Fruit fly (Drosophila melanogaster) whole organism, larva: ENCODE results near the gene CG15916.

ENCODE experiments used
- noc ChIP-seq: fragments of 200-800 bp; sonication (Bioruptor generic); optimal IDR thresholded peaks from 3 replicates; lab custom pipeline; 2019; ENCODE audit warnings: missing biosample characterization, mild to moderate bottlenecking, missing genetic modification characterization, moderate library complexity

The CG15916 gene

DNA sequence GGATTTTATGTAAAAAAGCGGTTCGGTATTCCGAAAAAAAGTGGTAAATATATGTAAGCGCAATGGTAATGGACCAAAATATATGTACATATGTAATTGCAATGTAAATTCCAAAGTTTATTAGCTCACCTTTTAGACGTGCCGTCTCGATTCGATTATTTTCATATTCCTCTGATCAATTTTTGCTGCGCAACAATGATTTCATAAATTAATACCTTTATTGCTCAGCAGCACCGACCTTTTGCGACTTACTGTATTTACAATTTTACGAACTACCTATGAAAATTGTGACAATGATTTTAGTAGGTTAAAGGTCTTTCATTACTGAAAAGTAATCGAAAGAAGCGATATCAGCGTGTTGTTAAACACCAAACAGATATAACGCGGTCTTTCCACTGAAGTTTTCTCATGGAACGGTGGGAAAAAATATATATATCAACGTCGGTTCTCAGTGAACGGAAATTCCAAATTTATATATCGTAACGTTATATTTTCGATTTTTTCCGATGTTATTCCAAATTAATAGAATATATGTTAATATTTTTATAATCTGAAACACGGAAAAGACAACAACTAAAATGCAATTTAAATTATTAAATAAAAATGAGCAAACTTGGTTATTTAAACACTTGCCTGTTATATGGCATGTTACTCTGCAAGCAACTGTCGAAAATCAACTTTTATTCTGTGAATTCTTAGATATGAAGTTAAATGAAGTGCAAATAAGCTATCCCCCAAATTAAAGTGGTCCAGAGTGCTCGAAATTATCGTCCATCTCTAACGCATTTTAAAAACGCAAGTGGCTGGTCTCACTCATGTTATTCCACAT lies at the start of gene CG15916, which contains the start of gene MSBP:
Gene CG15916 (plus strand): TSS at position 810 of the 829 bp plus-strand sequence.
Gene MSBP (minus strand): TSS at position 330 of the 829 bp plus-strand sequence.
- no peak for TF ChIP-seq noc (tag; lab: Kevin White, UChicago)

DNA sequence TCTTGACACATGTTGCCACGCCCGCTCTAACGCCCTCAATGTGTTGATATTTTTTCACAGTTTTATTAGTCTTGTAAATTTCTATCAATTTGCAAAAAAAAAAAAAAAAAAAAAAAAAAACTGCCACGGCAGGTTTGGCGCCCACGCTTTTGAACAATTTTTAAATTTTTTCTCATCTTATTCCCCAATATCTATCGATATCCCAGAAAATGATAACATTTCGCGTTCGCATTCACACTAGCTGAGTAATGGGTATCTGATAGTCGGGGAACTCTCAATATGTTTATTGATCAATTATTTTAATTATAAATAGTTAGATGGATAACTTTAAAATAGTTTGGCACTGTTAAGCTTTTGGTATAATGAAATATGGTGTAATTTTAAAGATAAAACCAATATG lies 49.0 kb upstream of the CG15916 start:
- TF ChIP-seq noc (tag; lab: Kevin White, UChicago), result no peak

DNA sequence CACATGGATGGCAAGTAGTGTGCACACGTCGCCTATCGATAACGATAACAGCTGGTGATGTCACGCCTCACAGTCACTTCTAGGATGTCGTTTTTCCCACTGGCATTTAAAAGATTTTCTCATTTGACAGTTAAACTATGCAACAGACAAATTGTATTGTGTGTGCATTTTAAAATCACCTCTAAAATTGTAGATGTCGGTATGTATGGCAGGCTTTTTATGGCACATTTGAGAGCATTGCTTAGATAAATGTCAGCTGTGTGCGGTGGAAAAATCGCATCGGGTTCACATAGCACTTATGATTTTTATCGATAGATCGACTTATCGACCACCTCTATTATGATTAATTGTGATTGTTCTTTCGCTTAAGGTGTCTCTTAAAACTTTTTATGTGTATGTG lies 46.2 kb upstream of the CG15916 start, which contains the start of the genes ArgRS and CG8578:
Gene ArgRS (minus strand): TSS at position 7 of the 400 bp plus-strand sequence.
Gene CG8578 (plus strand): TSS at position 338 of the 400 bp plus-strand sequence.
- peak; percentile 74 for TF ChIP-seq noc (tag; lab: Kevin White, UChicago)

DNA sequence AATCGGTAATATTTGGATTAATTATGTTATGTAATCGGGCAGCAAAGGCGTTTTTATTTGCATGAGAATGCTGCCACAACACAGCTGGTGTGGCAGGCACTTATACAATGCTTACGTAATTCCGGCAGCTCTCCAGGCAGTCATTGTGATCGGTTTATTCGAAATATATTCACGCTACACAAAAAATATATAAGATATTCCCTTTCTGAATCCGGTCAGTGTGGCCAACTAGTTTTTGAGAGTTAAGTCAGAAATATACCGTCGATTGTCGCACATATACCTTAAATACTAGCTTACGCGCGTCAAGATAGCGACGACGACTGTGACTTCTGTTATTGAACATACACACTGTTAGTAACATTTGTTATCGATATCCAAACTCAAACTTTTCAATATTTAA lies 41.4 kb upstream of the CG15916 start, which contains the start of gene sun:
Gene sun (minus strand): TSS at position 238 of the 400 bp plus-strand sequence.
- no peak for TF ChIP-seq noc (tag; lab: Kevin White, UChicago)

DNA sequence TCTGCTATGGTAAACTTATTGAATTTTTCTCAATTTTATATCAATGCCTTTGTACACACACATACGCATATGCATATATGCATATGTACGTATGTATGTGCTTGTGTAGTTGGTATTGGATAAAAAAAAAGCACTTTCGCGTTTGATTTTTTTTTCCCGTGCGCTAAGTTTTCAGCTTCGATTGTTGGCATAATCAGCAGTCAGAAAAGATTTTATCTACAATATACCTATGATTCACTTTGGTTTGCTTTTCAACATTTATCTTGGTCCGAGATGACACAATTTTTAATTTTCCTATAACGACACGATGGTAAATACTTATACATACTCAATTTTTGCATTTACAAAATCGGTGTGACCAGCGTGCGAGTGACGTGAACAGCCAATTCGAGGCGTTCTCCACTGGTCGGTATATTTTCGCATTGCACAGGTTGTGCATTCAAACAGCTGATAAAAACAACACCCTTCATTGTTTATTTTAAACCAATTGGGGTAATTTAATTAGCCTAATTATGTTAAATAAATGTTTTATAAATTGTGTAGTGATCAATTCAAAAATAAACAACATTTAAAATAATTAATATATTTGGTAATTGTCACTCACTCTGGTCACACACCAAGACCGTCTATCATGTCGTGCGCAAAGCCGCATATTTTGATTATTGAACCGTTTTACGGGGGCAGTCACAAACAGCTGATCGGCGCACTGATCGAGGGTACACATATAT lies 37.4 kb upstream of the CG15916 start, which contains the start of the genes UBL3 and CG15914:
Gene UBL3 (minus strand): TSS at position 361 of the 728 bp plus-strand sequence.
Gene CG15914 (plus strand): TSS at position 607 of the 728 bp plus-strand sequence.
- TF ChIP-seq noc (tag; lab: Kevin White, UChicago), result peak; percentile 42

DNA sequence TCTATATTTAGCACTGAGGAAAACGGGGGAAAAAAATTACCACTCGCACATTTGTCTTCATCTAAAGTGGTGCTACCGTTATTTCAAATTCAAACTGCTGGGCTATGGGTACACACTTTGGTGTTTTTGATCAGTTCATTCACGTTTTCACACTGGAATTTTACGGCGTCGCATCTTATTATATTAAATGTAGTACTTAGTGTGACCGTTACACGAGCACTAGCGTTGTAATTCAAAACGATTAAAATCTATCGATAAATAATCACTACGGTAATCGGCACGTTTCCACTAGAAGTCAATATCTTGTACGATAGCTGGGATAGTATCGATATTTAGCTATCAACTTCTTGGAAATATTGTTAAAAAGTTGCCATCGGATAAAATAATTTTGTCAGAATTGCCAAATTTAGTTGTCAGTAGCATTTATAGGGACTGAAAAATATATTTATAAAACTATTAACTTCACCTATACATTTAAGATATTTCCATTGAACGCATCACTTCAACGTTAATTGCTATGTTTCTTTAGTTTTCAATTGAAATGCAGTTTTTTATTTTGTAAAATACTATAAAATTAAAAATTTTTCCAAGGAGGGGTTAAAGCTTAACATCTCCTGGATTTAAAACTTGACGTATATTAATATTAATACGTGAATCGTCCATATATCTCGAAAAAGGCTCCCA lies 32.6 kb upstream of the CG15916 start, which contains the start of the genes CG46440 and Myb:
Gene CG46440 (minus strand): TSS at position 223 of the 684 bp plus-strand sequence.
Gene Myb (minus strand): TSS at position 223 of the 684 bp plus-strand sequence.
- TF ChIP-seq noc (tag; lab: Kevin White, UChicago), result no peak

DNA sequence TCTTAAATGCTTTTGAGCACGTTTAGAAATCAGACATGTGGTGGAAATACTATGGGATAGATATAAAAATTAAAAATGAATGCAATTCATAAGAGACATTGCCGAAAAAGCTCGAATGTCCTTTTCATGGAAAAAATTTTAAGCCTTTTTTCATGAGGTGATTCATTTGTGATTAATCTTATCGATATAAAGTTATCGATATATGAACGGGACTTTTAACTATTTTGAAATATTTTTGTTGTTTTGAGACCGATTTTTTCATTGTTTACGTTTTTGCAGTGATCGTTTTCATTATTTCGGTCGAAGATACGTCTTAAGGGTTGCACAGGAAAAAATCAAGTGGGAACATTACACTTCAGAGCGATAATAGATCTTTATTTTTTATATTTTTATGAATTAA lies 31.0 kb upstream of the CG15916 start, which contains the start of gene AlkB:
Gene AlkB (minus strand): TSS at position 101 of the 400 bp plus-strand sequence.
- no peak for TF ChIP-seq noc (tag; lab: Kevin White, UChicago)

DNA sequence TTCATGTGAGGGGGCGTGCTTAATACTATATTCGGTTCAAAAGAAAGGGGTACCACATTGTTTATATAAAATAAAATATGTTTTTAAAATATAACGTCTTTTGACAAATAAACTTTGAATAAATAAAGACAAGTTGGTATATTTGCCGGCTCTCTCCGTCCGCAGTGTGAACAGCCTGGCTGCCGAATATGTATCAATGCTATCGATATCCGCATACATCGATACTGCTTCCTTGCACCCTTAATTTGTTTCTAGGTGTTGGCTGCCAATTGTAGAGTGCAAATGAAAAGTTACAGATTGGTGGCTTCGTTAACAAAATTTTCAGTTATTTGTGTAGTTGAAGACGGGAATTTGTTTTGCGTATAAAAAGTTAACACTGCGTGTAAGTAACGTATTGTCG lies 30.5 kb upstream of the CG15916 start, which contains the start of gene Gbeta13F:
Gene Gbeta13F (plus strand): TSS at position 247 of the 400 bp plus-strand sequence.
- TF ChIP-seq noc (tag; lab: Kevin White, UChicago), result no peak

DNA sequence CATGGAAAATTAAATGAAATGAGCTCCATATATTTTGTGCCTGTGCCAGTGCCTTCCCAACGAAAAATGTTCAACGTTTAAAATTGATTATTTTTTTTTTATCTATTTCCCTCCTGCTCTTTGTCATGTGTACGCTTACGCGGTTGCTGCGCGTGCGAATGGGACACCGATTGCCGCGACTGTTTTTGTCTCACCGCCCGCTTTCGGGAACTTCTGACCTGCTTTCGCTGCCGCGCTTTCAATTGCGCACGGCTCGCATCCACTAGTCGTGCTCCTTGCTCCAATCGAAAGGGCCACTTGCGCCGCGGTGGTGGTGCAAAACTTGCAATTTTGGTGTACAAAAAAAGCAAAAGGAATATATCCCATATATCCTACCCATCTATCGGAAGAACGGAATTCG lies 29.9 kb upstream of the CG15916 start:
- no peak for TF ChIP-seq noc (tag; lab: Kevin White, UChicago)

DNA sequence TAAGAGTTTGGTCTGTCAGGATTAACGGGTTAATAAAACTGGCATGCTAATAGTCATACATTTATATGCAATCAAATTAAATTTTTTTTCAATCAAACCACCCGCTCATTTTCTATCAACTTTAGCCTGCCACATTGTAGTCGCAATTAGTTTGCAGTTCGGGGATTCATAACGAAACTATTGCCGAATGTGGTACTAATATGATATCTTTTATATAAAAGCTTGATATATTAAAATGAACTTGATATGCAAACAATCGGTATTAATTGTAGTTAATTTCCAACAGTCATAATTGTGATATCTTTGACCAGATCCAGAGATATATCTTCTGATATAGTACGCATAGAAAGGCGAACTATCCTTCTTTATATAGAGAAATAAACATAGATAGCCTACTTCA lies 24.4 kb upstream of the CG15916 start:
- no peak for TF ChIP-seq noc (tag; lab: Kevin White, UChicago)

DNA sequence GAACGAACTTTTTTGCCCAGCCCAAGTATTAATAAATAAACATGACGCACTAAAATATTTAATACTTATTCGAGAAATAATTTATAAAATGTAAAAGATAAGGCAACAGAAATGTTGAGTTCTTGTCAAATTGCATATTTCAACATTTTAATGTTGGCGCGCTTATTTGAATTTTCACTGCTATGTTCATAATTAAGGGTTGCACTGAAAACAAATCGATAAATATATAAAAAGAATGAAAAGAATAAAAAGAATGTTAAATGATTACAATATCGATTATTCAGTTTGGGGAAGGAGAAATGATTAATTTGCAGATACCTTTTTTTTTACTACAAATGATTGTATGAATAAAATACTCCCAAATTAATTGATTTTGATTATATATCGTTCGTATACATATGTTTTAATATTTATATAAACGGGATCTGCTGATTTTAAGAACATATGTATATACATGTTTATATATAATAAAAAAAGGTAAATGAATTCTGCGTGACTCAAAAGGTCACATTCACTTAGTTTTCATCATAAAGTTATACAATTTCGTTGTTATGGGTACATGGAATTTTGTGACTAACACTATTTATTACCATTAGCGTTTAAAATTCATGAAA lies 23.5 kb upstream of the CG15916 start:
- no peak for TF ChIP-seq noc (tag; lab: Kevin White, UChicago)

DNA sequence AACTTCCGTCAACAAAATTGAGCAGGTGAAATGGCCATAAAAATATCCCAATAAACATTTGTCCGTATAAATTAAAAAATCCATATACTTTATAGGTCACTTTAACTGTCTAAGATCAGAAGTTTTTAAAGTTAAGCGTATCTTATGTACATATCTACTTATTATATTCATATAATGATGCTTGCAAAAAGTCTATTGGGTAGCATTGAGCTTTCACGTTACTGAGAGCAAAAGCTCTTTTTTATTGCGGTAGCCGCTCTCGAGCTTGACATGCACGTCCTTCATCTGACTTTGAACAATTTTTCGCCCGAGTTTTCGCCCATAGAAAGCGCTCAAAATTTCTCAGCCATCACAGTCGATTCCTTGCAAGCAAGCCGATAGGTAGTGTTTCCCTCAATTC lies 22.5 kb upstream of the CG15916 start, which contains the start of gene Gapdh2:
Gene Gapdh2 (plus strand): TSS at position 283 of the 400 bp plus-strand sequence.
- TF ChIP-seq noc (tag; lab: Kevin White, UChicago), result peak; percentile 100

DNA sequence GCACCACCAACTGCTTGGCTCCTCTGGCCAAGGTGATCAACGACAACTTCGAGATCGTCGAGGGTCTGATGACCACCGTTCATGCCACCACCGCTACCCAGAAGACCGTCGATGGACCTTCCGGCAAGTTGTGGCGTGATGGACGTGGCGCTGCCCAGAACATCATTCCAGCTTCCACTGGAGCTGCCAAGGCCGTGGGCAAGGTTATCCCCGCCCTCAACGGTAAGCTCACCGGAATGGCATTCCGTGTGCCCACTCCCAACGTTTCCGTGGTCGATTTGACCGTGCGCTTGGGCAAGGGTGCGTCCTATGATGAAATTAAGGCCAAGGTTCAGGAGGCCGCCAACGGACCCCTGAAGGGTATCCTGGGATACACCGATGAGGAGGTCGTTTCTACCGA lies 21.6 kb upstream of the CG15916 start:
- TF ChIP-seq noc (tag; lab: Kevin White, UChicago), result no peak

DNA sequence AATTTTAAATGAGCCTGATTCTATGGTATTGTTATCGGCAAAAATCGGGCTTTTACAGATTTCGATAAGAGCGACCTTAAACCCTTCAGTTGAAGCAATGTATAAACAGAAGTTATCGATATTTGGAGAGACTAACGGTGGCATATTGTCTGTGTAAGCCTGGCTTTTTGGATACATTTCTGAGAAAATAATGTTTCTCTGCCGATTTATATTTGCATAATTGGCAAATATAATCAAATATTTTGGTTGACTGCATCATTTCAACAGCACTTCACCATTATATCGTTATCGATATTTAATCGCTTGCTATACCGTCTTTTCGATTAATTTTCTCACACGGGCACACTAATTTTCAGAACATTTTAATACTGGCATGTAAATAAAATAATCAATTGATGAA lies 20.5 kb upstream of the CG15916 start, which contains the start of gene CG16952:
Gene CG16952 (plus strand): TSS at position 341 of the 400 bp plus-strand sequence.
- TF ChIP-seq noc (tag; lab: Kevin White, UChicago), result no peak
